Worm (Caenorhabditis elegans) whole organism, mixed stage, embryonic: ENCODE data around the gene B0222.1.

Experiments
- M03D4.4 ChIP-seq: sonication (generic microtip); optimal IDR thresholded peaks from 2 replicates; lab custom pipeline; 2017; ENCODE audit warnings: mild to moderate bottlenecking, missing genetic modification characterization, missing compliant biosample characterization
- drap-1 ChIP-seq: fragments of 200-800 bp; sonication (Bioruptor generic); optimal IDR thresholded peaks from 3 replicates; lab custom pipeline; 2018; ENCODE audit warnings: mild to moderate bottlenecking, missing genetic modification characterization, missing compliant biosample characterization
- nhr-12 ChIP-seq: fragments of 150-350 bp; optimal IDR thresholded peaks from 2 replicates; lab custom pipeline; 2014; ENCODE audit warnings: missing biosample characterization, missing genetic modification characterization
- nhr-237 ChIP-seq: fragments of 150-350 bp; optimal IDR thresholded peaks from 2 replicates; lab custom pipeline; 2014; ENCODE audit warnings: missing biosample characterization, missing genetic modification characterization
- pha-4 ChIP-seq: fragments of 150-350 bp; optimal IDR thresholded peaks from 2 replicates; lab custom pipeline; 2018; ENCODE audit warnings: missing biosample characterization, missing genetic modification reagents, missing genetic modification characterization
- tbx-8 ChIP-seq: fragments of 200-800 bp; sonication (Bioruptor generic); optimal IDR thresholded peaks from 2 replicates; lab custom pipeline; 2018; ENCODE audit warnings: mild to moderate bottlenecking, missing genetic modification characterization, moderate library complexity, missing compliant biosample characterization
- unc-39 ChIP-seq: fragments of 150-350 bp; optimal IDR thresholded peaks from 2 replicates; lab custom pipeline; 2014; ENCODE audit warnings: missing biosample characterization, missing genetic modification characterization
- unc-62 ChIP-seq: fragments of 150-350 bp; optimal IDR thresholded peaks from 2 replicates; lab custom pipeline; 2014; ENCODE audit warnings: missing biosample characterization, missing genetic modification reagents, missing genetic modification characterization
- ztf-11 ChIP-seq: fragments of 150-350 bp; optimal IDR thresholded peaks from 2 replicates; lab custom pipeline; 2014; ENCODE audit warnings: missing biosample characterization, missing genetic modification characterization

- TF ChIP-seq unc-39 (tag; lab: Kevin White, UChicago): no peak
- no peak for TF ChIP-seq M03D4.4 (tag; lab: Kevin White, UChicago)
- no peak for TF ChIP-seq pha-4
- TF ChIP-seq nhr-12 (tag; lab: Kevin White, UChicago): no peak
- no peak for TF ChIP-seq unc-62 (GFP tag; lab: Kevin White, UChicago)
- no peak for TF ChIP-seq drap-1
- TF ChIP-seq ztf-11 (tag; lab: Kevin White, UChicago): no peak
- TF ChIP-seq nhr-237: no peak
- TF ChIP-seq tbx-8 (GFP tag; lab: Kevin White, UChicago): no peak
Measured at ce11 chrV:9160224-9160886, 26.3 kb downstream of the B0222.1 start, which contains the start of gene col-144.
